Fruit fly (Drosophila melanogaster) whole organism, embryonic: ENCODE results near the gene RpS12.
A peak's percentile ranks its signal among the peaks of the same experiment; 100 is the strongest.

Experiments
- Awh ChIP-seq: fragments of 200-800 bp; sonication (Bioruptor generic); IDR thresholded peaks from 2 replicates; pipeline ENCODE4, ENCODE4 v1.3.6; 2022; ENCODE audit warnings: missing biosample characterization, missing genetic modification characterization
- B-H1 ChIP-seq: fragments of 200-800 bp; sonication (Bioruptor generic); IDR thresholded peaks from 3 replicates; pipeline ENCODE4 v1.3.6; 2022; ENCODE audit warnings: missing biosample characterization, missing genetic modification characterization
- CG10147 ChIP-seq: fragments of 200-800 bp; sonication (Bioruptor generic); optimal IDR thresholded peaks from 2 replicates; lab custom pipeline; 2019; ENCODE audit warnings: missing biosample characterization, mild to moderate bottlenecking, missing genetic modification characterization, moderate library complexity
- CG10274 ChIP-seq: fragments of 200-800 bp; sonication (Bioruptor generic); optimal IDR thresholded peaks from 3 replicates; lab custom pipeline; 2017; ENCODE audit warnings: missing biosample characterization, mild to moderate bottlenecking, missing genetic modification characterization
- CG10462 ChIP-seq: fragments of 200-800 bp; sonication (Bioruptor generic); optimal IDR thresholded peaks from 2 replicates; lab custom pipeline; 2016; ENCODE audit warnings: missing biosample characterization, missing genetic modification characterization
- CG11085 ChIP-seq: fragments of 200-800 bp; sonication (Bioruptor generic); IDR thresholded peaks from 2 replicates; pipeline ENCODE4 v1.3.6; 2022; ENCODE audit warnings: missing biosample characterization, missing genetic modification characterization
- CG13424 ChIP-seq: fragments of 200-800 bp; sonication (Bioruptor generic); optimal IDR thresholded peaks from 2 replicates; lab custom pipeline; 2019; ENCODE audit warnings: missing biosample characterization, mild to moderate bottlenecking, missing genetic modification characterization, moderate library complexity
- CG15011 ChIP-seq: fragments of 200-800 bp; sonication (Bioruptor generic); optimal IDR thresholded peaks from 3 replicates; lab custom pipeline; 2018; ENCODE audit warnings: missing biosample characterization, mild to moderate bottlenecking, missing genetic modification characterization
- CG15269 ChIP-seq: fragments of 200-800 bp; sonication (Bioruptor generic); optimal IDR thresholded peaks from 2 replicates; lab custom pipeline; 2018; ENCODE audit warnings: missing biosample characterization, mild to moderate bottlenecking, missing genetic modification characterization, moderate library complexity
- CG31441 ChIP-seq: fragments of 200-800 bp; sonication (Bioruptor generic); IDR thresholded peaks from 2 replicates; pipeline ENCODE4 v1.3.6; 2022; ENCODE audit warnings: missing biosample characterization, missing genetic modification characterization
- CG34422 ChIP-seq: fragments of 200-800 bp; sonication (Bioruptor generic); IDR thresholded peaks from 3 replicates; pipeline ENCODE4 v1.3.6; 2022; ENCODE audit warnings: missing biosample characterization, missing genetic modification characterization
- CG3995 ChIP-seq: fragments of 200-800 bp; sonication (Bioruptor generic); optimal IDR thresholded peaks from 3 replicates; lab custom pipeline; 2016; ENCODE audit warnings: missing biosample characterization, missing genetic modification characterization
- CG4707 ChIP-seq: fragments of 200-800 bp; sonication (Bioruptor generic); optimal IDR thresholded peaks from 2 replicates; lab custom pipeline; 2018; ENCODE audit warnings: missing biosample characterization, mild to moderate bottlenecking, missing genetic modification characterization, moderate library complexity
- CG4854 ChIP-seq: fragments of 200-800 bp; sonication (Bioruptor generic); optimal IDR thresholded peaks from 2 replicates; lab custom pipeline; 2016; ENCODE audit warnings: missing biosample characterization, missing genetic modification characterization, inconsistent platforms
- CG5180 ChIP-seq: fragments of 200-800 bp; sonication (Bioruptor generic); optimal IDR thresholded peaks from 3 replicates; lab custom pipeline; 2017; ENCODE audit warnings: missing biosample characterization, missing genetic modification characterization, mild to moderate bottlenecking, moderate library complexity, missing genetic modification reagents
- CG5245 ChIP-seq: fragments of 200-800 bp; sonication (Bioruptor generic); optimal IDR thresholded peaks from 3 replicates; lab custom pipeline; 2016; ENCODE audit warnings: missing biosample characterization, missing genetic modification characterization
- CG5953 ChIP-seq: fragments of 200-800 bp; sonication (Bioruptor generic); IDR thresholded peaks from 2 replicates; pipeline ENCODE4 v1.3.6; 2022; ENCODE audit warnings: missing biosample characterization, missing genetic modification characterization
- CG6683 ChIP-seq: fragments of 200-800 bp; sonication (Bioruptor generic); optimal IDR thresholded peaks from 2 replicates; lab custom pipeline; 2017; ENCODE audit warnings: missing biosample characterization, mild to moderate bottlenecking, missing genetic modification characterization, missing genetic modification reagents
- CG8765 ChIP-seq: fragments of 200-800 bp; sonication (Bioruptor generic); IDR thresholded peaks from 2 replicates; pipeline ENCODE4 v1.3.6; 2022; ENCODE audit warnings: missing biosample characterization, missing genetic modification characterization
- CG9437 ChIP-seq: fragments of 200-800 bp; sonication (Bioruptor generic); optimal IDR thresholded peaks from 2 replicates; lab custom pipeline; 2018; ENCODE audit warnings: missing biosample characterization, mild to moderate bottlenecking, missing genetic modification characterization
- CTCF ChIP-seq: fragments of 200-800 bp; sonication (Bioruptor generic); optimal IDR thresholded peaks from 2 replicates; lab custom pipeline; 2017; ENCODE audit warnings: missing biosample characterization, mild to moderate bottlenecking, missing genetic modification characterization, moderate library complexity
- Doc3 ChIP-seq: fragments of 200-800 bp; sonication (Bioruptor generic); IDR thresholded peaks from 3 replicates; pipeline ENCODE4 v1.3.6; 2022; ENCODE audit warnings: missing biosample characterization, missing genetic modification characterization; ENCODE audit not compliant: partially characterized antibody
- Gug ChIP-seq: fragments of 200-800 bp; sonication (Bioruptor generic); IDR thresholded peaks from 4 replicates; pipeline ENCODE4 v1.3.6; 2022; ENCODE audit warnings: missing biosample characterization, missing genetic modification characterization
- H15 ChIP-seq: fragments of 200-800 bp; sonication (Bioruptor generic); IDR thresholded peaks from 3 replicates; pipeline ENCODE4 v1.3.6; 2022; ENCODE audit warnings: missing biosample characterization, missing genetic modification characterization
- MBD-R2 ChIP-seq: fragments of 200-800 bp; sonication (Bioruptor generic); IDR thresholded peaks from 2 replicates; pipeline ENCODE4 v1.3.6; 2022; ENCODE audit warnings: missing biosample characterization, missing genetic modification characterization
- Myb ChIP-seq: fragments of 200-800 bp; sonication (Bioruptor generic); optimal IDR thresholded peaks from 2 replicates; lab custom pipeline; 2016; ENCODE audit warnings: missing biosample characterization, missing genetic modification characterization
- NC2β ChIP-seq: fragments of 200-800 bp; sonication (Bioruptor generic); optimal IDR thresholded peaks from 2 replicates; lab custom pipeline; 2016; ENCODE audit warnings: missing biosample characterization, missing genetic modification characterization
- NfI ChIP-seq: fragments of 200-800 bp; sonication (Bioruptor generic); optimal IDR thresholded peaks from 3 replicates; lab custom pipeline; 2018; ENCODE audit warnings: missing biosample characterization, mild to moderate bottlenecking, missing genetic modification characterization, moderate library complexity
- Ptx1 ChIP-seq: fragments of 200-800 bp; sonication (Bioruptor generic); IDR thresholded peaks from 2 replicates; pipeline ENCODE4 v1.3.6; 2022; ENCODE audit warnings: missing biosample characterization, missing genetic modification characterization
- Rx ChIP-seq: fragments of 200-800 bp; sonication (Bioruptor generic); IDR thresholded peaks from 2 replicates; pipeline ENCODE4 v1.3.6; 2022; ENCODE audit warnings: missing biosample characterization, missing genetic modification characterization
- Scr ChIP-seq: fragments of 200-800 bp; sonication (Bioruptor generic); IDR thresholded peaks from 2 replicates; pipeline ENCODE4 v1.3.6; 2022; ENCODE audit warnings: missing biosample characterization, missing genetic modification characterization; ENCODE audit not compliant: partially characterized antibody
- Six4 ChIP-seq: fragments of 200-800 bp; sonication (Bioruptor generic); optimal IDR thresholded peaks from 2 replicates; lab custom pipeline; 2016; ENCODE audit warnings: missing biosample characterization, missing genetic modification characterization
- TFAM ChIP-seq: fragments of 200-800 bp; sonication (Bioruptor generic); optimal IDR thresholded peaks from 2 replicates; lab custom pipeline; 2017; ENCODE audit warnings: missing biosample characterization, missing genetic modification characterization, inconsistent platforms
- Vsx1 ChIP-seq: fragments of 200-800 bp; sonication (Bioruptor generic); optimal IDR thresholded peaks from 2 replicates; lab custom pipeline; 2017; ENCODE audit warnings: missing biosample characterization, mild to moderate bottlenecking, missing genetic modification characterization, missing genetic modification reagents
- az2 ChIP-seq: fragments of 200-800 bp; sonication (Bioruptor generic); optimal IDR thresholded peaks from 3 replicates; lab custom pipeline; 2016; ENCODE audit warnings: missing biosample characterization, missing genetic modification characterization
- dysf ChIP-seq: fragments of 200-800 bp; sonication (Bioruptor generic); IDR thresholded peaks from 3 replicates; pipeline ENCODE4 v1.3.6; 2022; ENCODE audit warnings: missing biosample characterization, missing genetic modification characterization
- eyg ChIP-seq: fragments of 200-800 bp; sonication (Bioruptor generic); optimal IDR thresholded peaks from 3 replicates; lab custom pipeline; 2016; ENCODE audit warnings: missing biosample characterization, missing genetic modification characterization
- gcm ChIP-seq: fragments of 200-800 bp; sonication (Bioruptor generic); optimal IDR thresholded peaks from 2 replicates; lab custom pipeline; 2019; ENCODE audit warnings: missing biosample characterization, mild to moderate bottlenecking, missing genetic modification characterization, moderate library complexity
- gro ChIP-seq: fragments of 200-800 bp; sonication (Bioruptor generic); optimal IDR thresholded peaks from 2 replicates; lab custom pipeline; 2016; ENCODE audit warnings: missing biosample characterization, missing genetic modification characterization
- lmd ChIP-seq: fragments of 200-800 bp; sonication (Bioruptor generic); IDR thresholded peaks from 2 replicates; pipeline ENCODE4 v1.3.6; 2022; ENCODE audit warnings: missing biosample characterization, missing genetic modification characterization
- pnt ChIP-seq: fragments of 200-800 bp; sonication (Bioruptor generic); optimal IDR thresholded peaks from 3 replicates; lab custom pipeline; 2016; ENCODE audit warnings: missing biosample characterization, missing genetic modification characterization
- prd ChIP-seq, 3 experiments: fragments of >200 bp in 2 of 3; fragments of 200-800 bp in 1 of 3; sonication (Bioruptor generic) in 1 of 3; optimal IDR thresholded peaks in 2 of 3; IDR thresholded peaks in 1 of 3; 2 replicates in 2 of 3; 3 replicates in 1 of 3; pipeline versions ENCODE4 v1.3.6 to Lab custom; 2017 to 2022; ENCODE audit warnings: missing biosample characterization in 1 of 3, missing genetic modification characterization in 1 of 3
- pzg ChIP-seq: fragments of 200-800 bp; sonication (Bioruptor generic); optimal IDR thresholded peaks from 3 replicates; lab custom pipeline; 2018; ENCODE audit warnings: missing biosample characterization, mild to moderate bottlenecking, missing genetic modification characterization, moderate library complexity
- row ChIP-seq: fragments of 200-800 bp; sonication (Bioruptor generic); IDR thresholded peaks from 3 replicates; pipeline ENCODE4 v1.3.6; 2022; ENCODE audit warnings: missing biosample characterization, missing genetic modification characterization
- run ChIP-seq: fragments of 200-800 bp; sonication (Bioruptor generic); optimal IDR thresholded peaks from 3 replicates; lab custom pipeline; 2018; ENCODE audit warnings: missing biosample characterization, mild to moderate bottlenecking, missing genetic modification characterization
- sd ChIP-seq: fragments of 200-800 bp; sonication (Bioruptor generic); optimal IDR thresholded peaks from 3 replicates; lab custom pipeline; 2018; ENCODE audit warnings: missing biosample characterization, mild to moderate bottlenecking, missing genetic modification characterization, moderate library complexity
- slou ChIP-seq: fragments of 200-800 bp; sonication (Bioruptor generic); optimal IDR thresholded peaks from 3 replicates; lab custom pipeline; 2016; ENCODE audit warnings: missing biosample characterization, missing genetic modification characterization
- vfl ChIP-seq: fragments of 200-800 bp; sonication (Bioruptor generic); optimal IDR thresholded peaks from 2 replicates; lab custom pipeline; 2016; ENCODE audit warnings: missing biosample characterization, missing genetic modification characterization
- wek ChIP-seq: fragments of 200-800 bp; sonication (Bioruptor generic); optimal IDR thresholded peaks from 3 replicates; lab custom pipeline; 2018; ENCODE audit warnings: missing biosample characterization, mild to moderate bottlenecking, missing genetic modification characterization, moderate library complexity
- yki ChIP-seq: fragments of >200 bp; optimal IDR thresholded peaks from 3 replicates; lab custom pipeline; 2018
- zfh1 ChIP-seq: fragments of 200-800 bp; sonication (Bioruptor generic); IDR thresholded peaks from 3 replicates; pipeline ENCODE4 v1.3.6; 2022; ENCODE audit warnings: missing biosample characterization, missing genetic modification characterization

The RpS12 gene

DNA sequence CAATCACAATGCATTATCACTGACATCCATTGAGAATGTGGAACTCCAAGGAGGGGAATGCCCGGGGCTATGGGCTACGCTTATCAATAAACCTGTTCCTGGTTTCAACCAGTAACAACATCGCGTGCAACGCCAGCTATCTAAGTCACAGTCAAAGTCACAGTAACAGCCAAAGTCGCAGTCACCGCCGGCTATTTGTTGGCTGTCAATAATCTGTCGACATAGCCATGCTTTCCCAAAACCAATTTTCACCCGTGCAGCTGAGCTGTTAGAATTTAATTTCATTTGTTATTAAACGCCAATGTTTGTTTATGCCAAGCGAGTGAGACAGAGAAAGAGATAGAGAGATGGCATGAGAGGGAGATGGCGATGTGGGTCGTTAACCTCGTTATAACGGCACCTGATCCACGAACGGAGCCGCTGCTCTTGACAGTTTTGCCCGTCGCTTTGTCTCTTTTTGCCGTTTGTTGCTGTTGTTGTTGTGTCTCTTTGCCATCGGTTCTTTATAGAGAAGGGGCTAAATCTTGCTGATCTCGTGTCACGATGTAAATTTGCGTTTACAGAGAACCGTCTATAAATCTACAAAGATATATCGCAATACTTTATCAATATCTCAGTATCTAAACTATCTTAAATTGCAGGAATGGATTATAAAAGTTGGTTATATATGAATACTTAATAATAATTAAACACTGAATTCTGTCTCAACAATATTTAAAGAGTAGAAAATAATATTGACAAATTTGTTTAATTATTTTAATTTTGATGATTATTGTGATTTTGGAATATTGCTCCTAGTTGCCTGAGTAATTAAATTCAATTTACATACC lies 9.1 kb downstream of the RpS12 start (continued):
- no peak for TF ChIP-seq CG5180 (GFP tag; lab: Kevin White, UChicago)
- no peak for TF ChIP-seq CG34422
- no peak for TF ChIP-seq Awh (GFP tag; lab: Robert Waterston, UW)
- TF ChIP-seq CG11085 (GFP tag; lab: Robert Waterston, UW), result no peak
- peak; percentile 22 for TF ChIP-seq sd (tag; lab: Kevin White, UChicago)
- TF ChIP-seq Rx (GFP tag; lab: Robert Waterston, UW), result no peak
- no peak for TF ChIP-seq H15 (GFP tag; lab: Robert Waterston, UW)
- no peak for TF ChIP-seq slou (GFP tag; lab: Kevin White, UChicago)
- TF ChIP-seq TFAM (GFP tag; lab: Kevin White, UChicago), result no peak
- TF ChIP-seq Vsx1 (GFP tag; lab: Kevin White, UChicago), result no peak
- no peak for TF ChIP-seq gcm (GFP tag; lab: Kevin White, UChicago)
- TF ChIP-seq CG4707 (GFP tag; lab: Kevin White, UChicago), result peak; percentile 59
- TF ChIP-seq CG3995 (GFP tag; lab: Kevin White, UChicago), result peak; percentile 96
- no peak for TF ChIP-seq pzg
- no peak for TF ChIP-seq Gug (GFP tag; lab: Robert Waterston, UW)
- TF ChIP-seq lmd (GFP tag; lab: Robert Waterston, UW), result no peak
- peak; percentile 56 for TF ChIP-seq CG15269 (tag; lab: Kevin White, UChicago)
- no peak for TF ChIP-seq eyg (GFP tag; lab: Kevin White, UChicago)
- TF ChIP-seq CG8765, result no peak
- TF ChIP-seq Ptx1 (GFP tag; lab: Robert Waterston, UW), result no peak
- no peak for TF ChIP-seq pnt (GFP tag; lab: Kevin White, UChicago)
- no peak for TF ChIP-seq yki (lab: Kevin White, UChicago)
- peak; percentile 4 for TF ChIP-seq az2 (GFP tag; lab: Kevin White, UChicago)
- TF ChIP-seq CG6683 (GFP tag; lab: Kevin White, UChicago), result no peak
- no peak for TF ChIP-seq CG10462
- TF ChIP-seq dysf (GFP tag; lab: Robert Waterston, UW), result 0 out of 3 replicates have a peak, but pooled peaks have one; percentile 28
- TF ChIP-seq CG5953 (GFP tag; lab: Robert Waterston, UW), result no peak
- TF ChIP-seq CG13424, result peak; percentile 10
- TF ChIP-seq prd (optimal IDR thresholded peaks at IDR 0.05; lab: Kevin White, UChicago), result no peak
- no peak; the same call in 2 of the 3 replicates for TF ChIP-seq prd (GFP tag; IDR thresholded peaks at IDR 0.05; lab: Robert Waterston, UW)
- TF ChIP-seq CTCF (GFP tag; lab: Kevin White, UChicago), result peak; percentile 11
- TF ChIP-seq wek (GFP tag; lab: Kevin White, UChicago), result peak; percentile 36
- TF ChIP-seq CG10274 (GFP tag; lab: Kevin White, UChicago), result no peak
- no peak for TF ChIP-seq Six4
- no peak for TF ChIP-seq CG5245 (GFP tag; lab: Kevin White, UChicago)
- TF ChIP-seq run (tag; lab: Kevin White, UChicago), result no peak
- no peak for TF ChIP-seq CG15011 (GFP tag; lab: Kevin White, UChicago)
- peak; percentile 54 for TF ChIP-seq row
- no peak for TF ChIP-seq zfh1 (GFP tag; lab: Robert Waterston, UW)
- TF ChIP-seq CG31441, result peak; percentile 88
- TF ChIP-seq Doc3 (GFP tag; lab: Robert Waterston, UW), result no peak; the same call in 1 of the 3 replicates
- no peak for TF ChIP-seq CG10147 (GFP tag; lab: Kevin White, UChicago)
- no peak for TF ChIP-seq CG4854 (GFP tag; lab: Kevin White, UChicago)
- no peak for TF ChIP-seq NfI (GFP tag; lab: Kevin White, UChicago)
- no peak for TF ChIP-seq B-H1
- no peak for TF ChIP-seq gro (GFP tag; lab: Kevin White, UChicago)
- peak; percentile 40 for TF ChIP-seq CG9437 (GFP tag; lab: Kevin White, UChicago)
- TF ChIP-seq Scr (GFP tag; lab: Robert Waterston, UW), result peak; percentile 65
- peak; percentile 26 for TF ChIP-seq NC2β
- no peak for TF ChIP-seq MBD-R2 (GFP tag; lab: Robert Waterston, UW)
- no peak for TF ChIP-seq vfl (GFP tag; lab: Kevin White, UChicago)
- no peak for TF ChIP-seq Myb (GFP tag; lab: Kevin White, UChicago)
